Fruit fly (Drosophila melanogaster): ENCODE measurements around the gene CG14074.
A peak's percentile ranks its signal among the peaks of the same experiment; 100 is the strongest.

CG14074 gene

dm6 chr3L:18898770-18899278 is 32.8 kb downstream of the CG14074 start, which contains the start of gene RpL26 (continued):
- peak; percentile 78 for TF ChIP-seq hkb (optimal IDR thresholded peaks at IDR 0.05)
- TF ChIP-seq hkb (GFP tag; IDR thresholded peaks at IDR 0.05), result peak; percentile 23; the same call in 1 of the 2 replicates
- TF ChIP-seq danr (GFP tag; IDR thresholded peaks at IDR 0.05), result no peak
- TF ChIP-seq Hr3 (GFP tag; optimal IDR thresholded peaks at IDR 0.05), result peak; percentile 74
- peak; percentile 48 for TF ChIP-seq CG1233 (GFP tag; optimal IDR thresholded peaks at IDR 0.05)
- peak; percentile 77 for TF ChIP-seq CG12155 (GFP tag; optimal IDR thresholded peaks at IDR 0.05)
- peak; percentile 54; the same call in 1 of the 3 replicates for TF ChIP-seq ase (GFP tag; IDR thresholded peaks at IDR 0.05)
- TF ChIP-seq pzg (GFP tag; optimal IDR thresholded peaks at IDR 0.05), result peak; percentile 82
- no peak for TF ChIP-seq fd102C (GFP tag; optimal IDR thresholded peaks at IDR 0.05)
- peak; percentile 34 for TF ChIP-seq Dp (GFP tag; optimal IDR thresholded peaks at IDR 0.05)
- TF ChIP-seq CG8281 (tag; optimal IDR thresholded peaks at IDR 0.05), result no peak
- peak; percentile 71 for TF ChIP-seq CG32532 (GFP tag; IDR thresholded peaks at IDR 0.05)
- peak; percentile 46 for TF ChIP-seq CG10462 (GFP tag; optimal IDR thresholded peaks at IDR 0.05)
- TF ChIP-seq trem (tag; optimal IDR thresholded peaks at IDR 0.05), result peak; percentile 64
- TF ChIP-seq ssp (GFP tag; IDR thresholded peaks at IDR 0.05), result peak; percentile 68
- TF ChIP-seq dysf (GFP tag; IDR thresholded peaks at IDR 0.05), result peak; percentile 84; the same call in 2 of the 3 replicates
- peak; percentile 46; the same call in 1 of the 2 replicates for TF ChIP-seq CG14014 (GFP tag; IDR thresholded peaks at IDR 0.05)
- TF ChIP-seq CG14965 (GFP tag; optimal IDR thresholded peaks at IDR 0.05; ENCODE audit: borderline replicate concordance), result no peak
- TF ChIP-seq CG8478 (optimal IDR thresholded peaks at IDR 0.05), result no peak
- TF ChIP-seq E2f1 (GFP tag; IDR thresholded peaks at IDR 0.05), result peak; percentile 62
- TF ChIP-seq Atf6 (GFP tag; IDR thresholded peaks at IDR 0.05), result peak; percentile 71
- peak; percentile 76 for TF ChIP-seq CG7357 (GFP tag; IDR thresholded peaks at IDR 0.05)
- peak; percentile 75 for TF ChIP-seq CG2712 (tag; optimal IDR thresholded peaks at IDR 0.05)
- peak; percentile 44 for TF ChIP-seq Usf (GFP tag; optimal IDR thresholded peaks at IDR 0.05)
- peak; percentile 58 for TF ChIP-seq Dref (GFP tag; IDR thresholded peaks at IDR 0.05)
- TF ChIP-seq NK7.1 (GFP tag; optimal IDR thresholded peaks at IDR 0.05), result peak; percentile 62
- TF ChIP-seq fru (optimal IDR thresholded peaks at IDR 0.05), result no peak
- peak; percentile 69 for TF ChIP-seq CG12744 (GFP tag; optimal IDR thresholded peaks at IDR 0.05)
- TF ChIP-seq CG13894 (tag; optimal IDR thresholded peaks at IDR 0.05), result peak; percentile 67
- TF ChIP-seq al (GFP tag; IDR thresholded peaks at IDR 0.05), result peak; percentile 78
- peak; percentile 55 for TF ChIP-seq CG4617 (GFP tag; optimal IDR thresholded peaks at IDR 0.05; ENCODE audit: borderline replicate concordance)
- TF ChIP-seq Atf3 (GFP tag; optimal IDR thresholded peaks at IDR 0.05), result peak; percentile 83
- no peak for TF ChIP-seq crol (GFP tag; IDR thresholded peaks at IDR 0.05)
- TF ChIP-seq Lim3 (GFP tag; IDR thresholded peaks at IDR 0.05), result no peak
- TF ChIP-seq lmd (GFP tag; IDR thresholded peaks at IDR 0.05), result peak; percentile 73; the same call in 1 of the 2 replicates
- TF ChIP-seq Pdp1 (GFP tag; optimal IDR thresholded peaks at IDR 0.05), result peak; percentile 70 to 84
- TF ChIP-seq CG11085 (GFP tag; IDR thresholded peaks at IDR 0.05), result peak; percentile 64; the same call in 1 of the 2 replicates
- peak; percentile 86 for TF ChIP-seq fu2 (GFP tag; optimal IDR thresholded peaks at IDR 0.05)
- TF ChIP-seq sqz (GFP tag; optimal IDR thresholded peaks at IDR 0.05), result no peak
- no peak for TF ChIP-seq Hr78 (GFP tag; optimal IDR thresholded peaks at IDR 0.05)
- TF ChIP-seq run (tag; optimal IDR thresholded peaks at IDR 0.05), result no peak
- TF ChIP-seq CG10274 (GFP tag; optimal IDR thresholded peaks at IDR 0.05), result peak; percentile 7
- peak; percentile 62 for TF ChIP-seq ewg (GFP tag; optimal IDR thresholded peaks at IDR 0.05)
- no peak for TF ChIP-seq Drgx (GFP tag; IDR thresholded peaks at IDR 0.05)
- no peak for TF ChIP-seq dmrt99B (tag; optimal IDR thresholded peaks at IDR 0.05)
- TF ChIP-seq h (optimal IDR thresholded peaks at IDR 0.05), result no peak
- TF ChIP-seq inv (GFP tag; IDR thresholded peaks at IDR 0.05; ENCODE audit: partially characterized antibody), result peak; percentile 98
- TF ChIP-seq CG10209 (GFP tag; optimal IDR thresholded peaks at IDR 0.05), result peak; percentile 70
- TF ChIP-seq CG3995 (GFP tag; optimal IDR thresholded peaks at IDR 0.05), result peak; percentile 85
- TF ChIP-seq fd96Cb (tag; optimal IDR thresholded peaks at IDR 0.05), result peak; percentile 42
- peak; percentile 88 for TF ChIP-seq pum (GFP tag; optimal IDR thresholded peaks at IDR 0.05)
- peak; percentile 73 for TF ChIP-seq Nf-YC (tag; optimal IDR thresholded peaks at IDR 0.05)
